Worm (Caenorhabditis elegans) whole organism, L4/young adult: ENCODE measurements around the gene T04B2.3.

Source experiments
- W03F9.2 ChIP-seq: fragments of 150-350 bp; optimal IDR thresholded peaks from 2 replicates; lab custom pipeline; 2014; ENCODE audit warnings: missing biosample characterization, missing genetic modification characterization
- dao-5 ChIP-seq: sonication (generic microtip); optimal IDR thresholded peaks from 2 replicates; lab custom pipeline; 2016; ENCODE audit warnings: missing genotype, missing genetic modification characterization, moderate library complexity, missing compliant biosample characterization
- him-1 ChIP-seq: sonication (generic microtip); optimal IDR thresholded peaks from 2 replicates; lab custom pipeline; 2016; ENCODE audit warnings: missing genotype, missing genetic modification reagents, missing genetic modification characterization, missing compliant biosample characterization

DNA sequence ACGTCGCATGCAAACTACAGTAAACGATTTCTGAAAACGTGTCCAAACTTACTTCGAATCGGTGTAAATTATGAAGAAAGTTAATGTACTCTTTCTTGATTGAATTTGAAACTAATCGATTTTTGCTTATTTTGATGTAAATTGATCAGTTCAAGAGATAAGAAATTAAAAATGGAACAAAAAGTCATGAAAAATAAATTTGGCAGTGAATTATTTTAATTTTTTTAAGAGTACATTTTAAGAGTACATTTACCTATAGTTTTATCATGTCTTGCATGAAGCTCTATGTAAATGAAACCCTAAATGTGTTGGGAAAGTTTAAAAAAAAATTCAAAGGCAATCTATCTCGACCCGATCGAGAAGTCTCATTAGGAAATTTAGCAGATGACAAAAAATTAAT, 8.9 kb downstream of the T04B2.3 start, which contains the start of gene T04B2.7:
- TF ChIP-seq dao-5 (tag; lab: Kevin White, UChicago) (no peak), him-1 (no peak), W03F9.2 (tag; lab: Kevin White, UChicago) (no peak)
